Fruit fly (Drosophila melanogaster): ENCODE data around the gene peng.

The peng gene

dm6 chrX:21387695-21388094, 38.1 kb upstream of the peng start, which contains the start of gene Ddx56:
Ddx56 (minus strand) TSS chrX:21387946.
- TF ChIP-seq br (GFP tag; optimal IDR thresholded peaks at IDR 0.05) = no peak
- TF ChIP-seq tai (GFP tag; optimal IDR thresholded peaks at IDR 0.05) = no peak
- no peak for TF ChIP-seq h (GFP tag; optimal IDR thresholded peaks at IDR 0.05)
- no peak for TF ChIP-seq Rel (GFP tag; optimal IDR thresholded peaks at IDR 0.05)
- TF ChIP-seq Rel (tag; optimal IDR thresholded peaks at IDR 0.05) = no peak
- no peak for TF ChIP-seq sage (GFP tag; optimal IDR thresholded peaks at IDR 0.05)
- no peak for TF ChIP-seq Mio (GFP tag; optimal IDR thresholded peaks at IDR 0.05)

dm6 chrX:21378344-21378882, 28.8 kb upstream of the peng start:
- no peak for TF ChIP-seq Rel (GFP tag; optimal IDR thresholded peaks at IDR 0.05)
- TF ChIP-seq Rel (tag; optimal IDR thresholded peaks at IDR 0.05) = peak; percentile 83
- no peak for TF ChIP-seq Myc (optimal IDR thresholded peaks at IDR 0.05)

- TF ChIP-seq fru (GFP tag; optimal IDR thresholded peaks at IDR 0.05) (peak; percentile 7), N (GFP tag; optimal IDR thresholded peaks at IDR 0.05) (no peak), dmrt93B (GFP tag; optimal IDR thresholded peaks at IDR 0.05) (no peak), lola (GFP tag; optimal IDR thresholded peaks at IDR 0.05) (no peak), rgr (GFP tag; optimal IDR thresholded peaks at IDR 0.05) (peak; percentile 31), tai (GFP tag; optimal IDR thresholded peaks at IDR 0.05) (no peak), psq (GFP tag; optimal IDR thresholded peaks at IDR 0.05) (peak; percentile 38), ey (GFP tag; optimal IDR thresholded peaks at IDR 0.05) (no peak), Hnf4 (GFP tag; optimal IDR thresholded peaks at IDR 0.05) (no peak), foxo (GFP tag; optimal IDR thresholded peaks at IDR 0.05) (peak in 1 of 2 experiments; percentile 54), OdsH (GFP tag; optimal IDR thresholded peaks at IDR 0.05) (peak; percentile 6), Sp1 (GFP tag; optimal IDR thresholded peaks at IDR 0.05) (peak; percentile 7), Mio (GFP tag; optimal IDR thresholded peaks at IDR 0.05) (no peak), brk (GFP tag; optimal IDR thresholded peaks at IDR 0.05) (no peak), dl (GFP tag; optimal IDR thresholded peaks at IDR 0.05; ENCODE audit: insufficient read depth in 1 of 2, partially characterized antibody in 2 of 2) (peak in 1 of 2 experiments; percentile 2), HLH106 (tag; optimal IDR thresholded peaks at IDR 0.05) (peak; percentile 37), br (GFP tag; optimal IDR thresholded peaks at IDR 0.05) (no peak)
These were observed 26.0 kb upstream of the peng start for dm6 chrX:21375595-21376047.

- TF ChIP-seq lola (GFP tag; optimal IDR thresholded peaks at IDR 0.05) = no peak
- no peak for TF ChIP-seq sage (GFP tag; optimal IDR thresholded peaks at IDR 0.05)
- TF ChIP-seq Sp1 (GFP tag; optimal IDR thresholded peaks at IDR 0.05) = peak; percentile 36
- TF ChIP-seq ey (GFP tag; optimal IDR thresholded peaks at IDR 0.05) = peak; percentile 19
- TF ChIP-seq h (GFP tag; optimal IDR thresholded peaks at IDR 0.05) = peak; percentile 54
- TF ChIP-seq Dif (GFP tag; optimal IDR thresholded peaks at IDR 0.05; ENCODE audit: partially characterized antibody) = no peak
- peak; percentile 13 for TF ChIP-seq Jra (GFP tag; optimal IDR thresholded peaks at IDR 0.05)
- peak; percentile 19 for TF ChIP-seq Myc (optimal IDR thresholded peaks at IDR 0.05)
- TF ChIP-seq rgr (GFP tag; optimal IDR thresholded peaks at IDR 0.05) = peak; percentile 51
- peak; percentile 15 for TF ChIP-seq psq (GFP tag; optimal IDR thresholded peaks at IDR 0.05)
- TF ChIP-seq Hr83 (GFP tag; optimal IDR thresholded peaks at IDR 0.05; ENCODE audit: poor library complexity, severe bottlenecking) = peak; percentile 76
- no peak for TF ChIP-seq pan (optimal IDR thresholded peaks at IDR 0.05)
- peak; percentile 6 for TF ChIP-seq tai (GFP tag; optimal IDR thresholded peaks at IDR 0.05)
- peak; percentile 70 for TF ChIP-seq Hnf4 (GFP tag; optimal IDR thresholded peaks at IDR 0.05)
- TF ChIP-seq CrebA (GFP tag; optimal IDR thresholded peaks at IDR 0.05; ENCODE audit: borderline replicate concordance) = no peak
- TF ChIP-seq woc (GFP tag; optimal IDR thresholded peaks at IDR 0.05) = peak; percentile 1
- no peak for TF ChIP-seq dl (GFP tag; optimal IDR thresholded peaks at IDR 0.05; ENCODE audit: insufficient read depth in 1 of 2, partially characterized antibody in 2 of 2)
- no peak for TF ChIP-seq CG32264 (GFP tag; optimal IDR thresholded peaks at IDR 0.05)
- no peak for TF ChIP-seq GATAd (GFP tag; optimal IDR thresholded peaks at IDR 0.05)
- TF ChIP-seq foxo (GFP tag; optimal IDR thresholded peaks at IDR 0.05) = peak in 1 of 2 experiments; percentile 63
- TF ChIP-seq OdsH (GFP tag; optimal IDR thresholded peaks at IDR 0.05) = no peak
- TF ChIP-seq dsf (GFP tag; optimal IDR thresholded peaks at IDR 0.05; ENCODE audit: borderline replicate concordance) = no peak
- TF ChIP-seq CG9705 (GFP tag; optimal IDR thresholded peaks at IDR 0.05) = peak; percentile 15
- TF ChIP-seq N (GFP tag; optimal IDR thresholded peaks at IDR 0.05) = no peak
- no peak for TF ChIP-seq Dfd (GFP tag; optimal IDR thresholded peaks at IDR 0.05)
- peak; percentile 39 for TF ChIP-seq fru (GFP tag; optimal IDR thresholded peaks at IDR 0.05)
- TF ChIP-seq Vsx2 (GFP tag; optimal IDR thresholded peaks at IDR 0.05; ENCODE audit: partially characterized antibody) = no peak
- TF ChIP-seq br (GFP tag; optimal IDR thresholded peaks at IDR 0.05) = peak; percentile 2
- no peak for TF ChIP-seq jim (GFP tag; optimal IDR thresholded peaks at IDR 0.05)
- TF ChIP-seq Rel (GFP tag; optimal IDR thresholded peaks at IDR 0.05) = no peak
- TF ChIP-seq Rel (tag; optimal IDR thresholded peaks at IDR 0.05) = peak; percentile 38
- peak; percentile 24 for TF ChIP-seq Mio (GFP tag; optimal IDR thresholded peaks at IDR 0.05)
- TF ChIP-seq HLH106 (tag; optimal IDR thresholded peaks at IDR 0.05) = no peak
- TF ChIP-seq Hr78 (GFP tag; optimal IDR thresholded peaks at IDR 0.05) = no peak
- TF ChIP-seq brk (GFP tag; optimal IDR thresholded peaks at IDR 0.05) = no peak
- peak; percentile 29 for TF ChIP-seq dmrt93B (GFP tag; optimal IDR thresholded peaks at IDR 0.05)
- TF ChIP-seq usp (GFP tag; optimal IDR thresholded peaks at IDR 0.05) = no peak
- TF ChIP-seq sv (GFP tag; optimal IDR thresholded peaks at IDR 0.05) = peak; percentile 28
These were observed 24.2 kb upstream of the peng start, which contains the start of gene slgA for dm6 chrX:21373659-21374426. slgA (plus strand) TSS chrX:21374002.

Data from whole organism, wandering third instar larva.